Worm (Caenorhabditis elegans): ENCODE measurements around the gene ilys-4.

DNA sequence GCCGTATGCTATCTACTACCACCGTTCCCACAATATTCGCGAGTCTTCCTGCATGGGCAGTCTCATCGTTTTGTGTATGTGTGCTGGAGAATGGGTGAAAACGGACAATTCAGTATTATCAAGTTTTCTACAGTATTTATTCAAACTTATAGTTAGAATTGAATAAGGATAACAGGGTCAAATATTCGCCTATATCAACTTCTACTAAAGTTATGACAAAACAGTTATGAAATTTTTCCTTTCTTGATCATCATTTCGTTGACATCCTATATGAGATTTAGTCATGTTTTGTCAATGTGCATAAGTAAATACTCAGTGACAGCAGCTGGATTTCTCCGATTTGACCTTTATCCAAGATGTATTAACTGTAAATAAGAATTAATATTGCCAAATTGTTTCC, 46.1 kb downstream of the ilys-4 start:
- TF ChIP-seq klf-2 (GFP tag; conservative IDR thresholded peaks at IDR 0.05) = no peak
- no peak for TF ChIP-seq flt-1 (GFP tag; IDR thresholded peaks at IDR 0.05)
- TF ChIP-seq med-1 (GFP tag; optimal IDR thresholded peaks at IDR 0.05; ENCODE audit: insufficient read depth) = no peak
- no peak for TF ChIP-seq tab-1 (GFP tag; IDR thresholded peaks at IDR 0.05)
- no peak for TF ChIP-seq T22C8.4 (GFP tag; IDR thresholded peaks at IDR 0.05)
